Worm (Caenorhabditis elegans): ENCODE measurements around the gene mig-10.
A peak's percentile ranks its signal among the peaks of the same experiment; 100 is the strongest.

ce11 chrIII:8250007-8250683 is 28.8 kb upstream of the mig-10 start, which contains the start of gene knl-1:
- TF ChIP-seq zag-1 (tag; optimal IDR thresholded peaks at IDR 0.05) (no peak), gmeb-1 (tag; optimal IDR thresholded peaks at IDR 0.05) (peak; percentile 73), lin-13 (GFP tag; optimal IDR thresholded peaks at IDR 0.05) (no peak), snpc-4 (tag; optimal IDR thresholded peaks at IDR 0.05) (peak; percentile 9)

Data from whole organism, L2 larva.